Fruit fly (Drosophila melanogaster): ENCODE measurements around the gene jvl.

jvl gene

dm6 chr3R:14731781-14732100 lies 9.6 kb upstream of the jvl start:
- TF ChIP-seq mam (GFP tag; optimal IDR thresholded peaks at IDR 0.05) (peak; percentile 7), CG17385 (GFP tag; optimal IDR thresholded peaks at IDR 0.05) (peak; percentile 6), bab2 (GFP tag; optimal IDR thresholded peaks at IDR 0.05) (no peak), pan (optimal IDR thresholded peaks at IDR 0.05) (no peak), pan (GFP tag; optimal IDR thresholded peaks at IDR 0.05 in 1 of 2, IDR thresholded peaks at IDR 0.05 in 1 of 2) (peak in 1 of 2 experiments; percentile 14), CG18599 (GFP tag; optimal IDR thresholded peaks at IDR 0.05) (peak; percentile 25), CG18476 (GFP tag; optimal IDR thresholded peaks at IDR 0.05) (peak; percentile 6), lmd (GFP tag; IDR thresholded peaks at IDR 0.05) (0 out of 2 replicates have a peak, but pooled peaks have one; percentile 22), Drgx (GFP tag; IDR thresholded peaks at IDR 0.05) (peak; percentile 62), tgo (GFP tag; IDR thresholded peaks at IDR 0.05) (peak; percentile 46; the same call in 1 of the 3 replicates), Med (GFP tag) (peak; percentile 58), Awh (GFP tag; IDR thresholded peaks at IDR 0.05) (no peak), ssp (GFP tag; IDR thresholded peaks at IDR 0.05) (no peak), CG10431 (GFP tag; optimal IDR thresholded peaks at IDR 0.05) (no peak), Trl (optimal IDR thresholded peaks at IDR 0.05) (peak in 1 of 2 experiments; percentile 28), Trl (GFP tag; optimal IDR thresholded peaks at IDR 0.05) (no peak), Chrac-16 (GFP tag; optimal IDR thresholded peaks at IDR 0.05) (no peak), row (GFP tag; IDR thresholded peaks at IDR 0.05) (peak; percentile 1; the same call in 2 of the 3 replicates), phol (tag; optimal IDR thresholded peaks at IDR 0.05) (peak; percentile 3), Dip3 (GFP tag; optimal IDR thresholded peaks at IDR 0.05) (no peak), CG2712 (tag; optimal IDR thresholded peaks at IDR 0.05) (peak; percentile 25), stc (GFP tag; IDR thresholded peaks at IDR 0.05) (peak; percentile 33; the same call in 1 of the 2 replicates), CG12391 (tag; optimal IDR thresholded peaks at IDR 0.05) (no peak), CG2120 (GFP tag; optimal IDR thresholded peaks at IDR 0.05) (peak; percentile 1), cad (GFP tag; optimal IDR thresholded peaks at IDR 0.05) (no peak), CG42726 (GFP tag; IDR thresholded peaks at IDR 0.05; ENCODE audit: partially characterized antibody) (0 out of 2 replicates have a peak, but pooled peaks have one; percentile 20), E2f1 (GFP tag; IDR thresholded peaks at IDR 0.05) (peak; percentile 22; the same call in 1 of the 2 replicates), Ada2b (GFP tag; IDR thresholded peaks at IDR 0.05) (0 out of 2 replicates have a peak, but pooled peaks have one; percentile 39), Aef1 (GFP tag; IDR thresholded peaks at IDR 0.05) (no peak), Blimp-1 (GFP tag; optimal IDR thresholded peaks at IDR 0.05) (peak; percentile 12), Atf6 (GFP tag; IDR thresholded peaks at IDR 0.05) (0 out of 2 replicates have a peak, but pooled peaks have one; percentile 32), gem (tag; optimal IDR thresholded peaks at IDR 0.05) (peak; percentile 40), Nf-YC (tag; optimal IDR thresholded peaks at IDR 0.05) (peak; percentile 17), Side (GFP tag; optimal IDR thresholded peaks at IDR 0.05) (no peak), CG11560 (tag; IDR thresholded peaks at IDR 0.05) (no peak), Usf (GFP tag; optimal IDR thresholded peaks at IDR 0.05) (no peak), CG13624 (GFP tag; optimal IDR thresholded peaks at IDR 0.05) (peak; percentile 7), Fer1 (GFP tag; optimal IDR thresholded peaks at IDR 0.05) (peak; percentile 30), tio (GFP tag; optimal IDR thresholded peaks at IDR 0.05) (no peak), Hr51 (GFP tag; optimal IDR thresholded peaks at IDR 0.05) (peak in 1 of 2 experiments; percentile 15), lilli (GFP tag; optimal IDR thresholded peaks at IDR 0.05) (peak; percentile 13), CG9727 (GFP tag; optimal IDR thresholded peaks at IDR 0.05) (peak; percentile 9), CG11504 (tag; optimal IDR thresholded peaks at IDR 0.05) (peak; percentile 23), luna (GFP tag; optimal IDR thresholded peaks at IDR 0.05) (no peak), CG12659 (GFP tag; optimal IDR thresholded peaks at IDR 0.05) (peak; percentile 1), Xrp1 (GFP tag; IDR thresholded peaks at IDR 0.05) (peak; percentile 21; the same call in 1 of the 2 replicates), CG34376 (GFP tag; optimal IDR thresholded peaks at IDR 0.05) (no peak), CG18262 (tag; optimal IDR thresholded peaks at IDR 0.05) (peak; percentile 9), CG12155 (GFP tag; optimal IDR thresholded peaks at IDR 0.05) (no peak), PHDP (tag; optimal IDR thresholded peaks at IDR 0.05) (peak; percentile 6), CG7372 (GFP tag; IDR thresholded peaks at IDR 0.05) (0 out of 2 replicates have a peak, but pooled peaks have one; percentile 22), CG15269 (tag; optimal IDR thresholded peaks at IDR 0.05) (peak; percentile 22)

Data from whole organism, embryonic.